Fruit fly (Drosophila melanogaster) whole organism, embryonic: ENCODE data around the gene Lip3.

Experiments used
- ATbp ChIP-seq: fragments of 200-800 bp; sonication (Bioruptor generic); optimal IDR thresholded peaks from 2 replicates; lab custom pipeline; 2017; ENCODE audit warnings: missing biosample characterization, mild to moderate bottlenecking, missing genetic modification characterization, missing genetic modification reagents
- Aef1 ChIP-seq: fragments of 200-800 bp; sonication (Bioruptor generic); IDR thresholded peaks from 3 replicates; pipeline ENCODE4 v1.3.6; 2022; ENCODE audit warnings: missing biosample characterization, missing genetic modification characterization
- B-H2 ChIP-seq: fragments of 200-800 bp; sonication (Bioruptor generic); optimal IDR thresholded peaks from 2 replicates; lab custom pipeline; 2018; ENCODE audit warnings: missing biosample characterization, mild to moderate bottlenecking, missing genetic modification characterization
- Bdp1 ChIP-seq: fragments of 200-800 bp; sonication (Bioruptor generic); optimal IDR thresholded peaks from 3 replicates; lab custom pipeline; 2016; ENCODE audit warnings: missing biosample characterization, missing genetic modification characterization
- Bgb ChIP-seq: fragments of 200-800 bp; sonication (Bioruptor generic); IDR thresholded peaks from 2 replicates; pipeline ENCODE4 v1.3.6; 2022; ENCODE audit warnings: missing biosample characterization, missing genetic modification characterization; ENCODE audit not compliant: partially characterized antibody
- CG10267 ChIP-seq: fragments of 200-800 bp; sonication (Bioruptor generic); optimal IDR thresholded peaks from 2 replicates; lab custom pipeline; 2018; ENCODE audit warnings: missing biosample characterization, mild to moderate bottlenecking, missing genetic modification characterization, moderate library complexity
- CG11085 ChIP-seq: fragments of 200-800 bp; sonication (Bioruptor generic); IDR thresholded peaks from 2 replicates; pipeline ENCODE4 v1.3.6; 2022; ENCODE audit warnings: missing biosample characterization, missing genetic modification characterization
- CG11560 ChIP-seq: fragments of 200-800 bp; sonication (Bioruptor generic); IDR thresholded peaks from 3 replicates; pipeline ENCODE4 v1.3.6; 2022; ENCODE audit warnings: missing biosample characterization, missing genetic modification characterization
- CG13287 ChIP-seq: fragments of 200-800 bp; sonication (Bioruptor generic); IDR thresholded peaks from 2 replicates; pipeline ENCODE4 v1.3.6; 2022; ENCODE audit warnings: missing biosample characterization, missing genetic modification characterization; ENCODE audit not compliant: partially characterized antibody
- CG14441 ChIP-seq: fragments of 200-800 bp; sonication (Bioruptor generic); IDR thresholded peaks from 2 replicates; pipeline ENCODE4 v1.3.6; 2022; ENCODE audit warnings: missing biosample characterization, missing genetic modification characterization
- CG14710 ChIP-seq: fragments of 200-800 bp; sonication (Bioruptor generic); optimal IDR thresholded peaks from 3 replicates; lab custom pipeline; 2019; ENCODE audit warnings: missing biosample characterization, mild to moderate bottlenecking, missing genetic modification characterization, moderate library complexity
- CG18476 ChIP-seq: fragments of 200-800 bp; sonication (Bioruptor generic); optimal IDR thresholded peaks from 2 replicates; lab custom pipeline; 2016; ENCODE audit warnings: missing biosample characterization, mild to moderate bottlenecking, missing genetic modification characterization
- CG42726 ChIP-seq: fragments of 200-800 bp; sonication (Bioruptor generic); IDR thresholded peaks from 2 replicates; pipeline ENCODE4 v1.3.6; 2022; ENCODE audit warnings: missing biosample characterization, missing genetic modification characterization; ENCODE audit not compliant: partially characterized antibody
- CG6175 ChIP-seq: fragments of 200-800 bp; sonication (Bioruptor generic); IDR thresholded peaks from 3 replicates; pipeline ENCODE4 v1.3.6; 2022; ENCODE audit warnings: missing biosample characterization, missing genetic modification characterization
- CG6689 ChIP-seq: fragments of 200-800 bp; sonication (Bioruptor generic); IDR thresholded peaks from 2 replicates; pipeline ENCODE4 v1.3.6; 2022; ENCODE audit warnings: missing biosample characterization, missing genetic modification characterization
- CG7928 ChIP-seq: fragments of 200-800 bp; sonication (Bioruptor generic); optimal IDR thresholded peaks from 2 replicates; lab custom pipeline; 2017; ENCODE audit warnings: missing biosample characterization, mild to moderate bottlenecking, missing genetic modification characterization
- CG7963 ChIP-seq: fragments of 200-800 bp; sonication (Bioruptor generic); IDR thresholded peaks from 3 replicates; pipeline ENCODE4 v1.3.6; 2022; ENCODE audit warnings: missing biosample characterization, missing genetic modification characterization; ENCODE audit not compliant: partially characterized antibody
- CG9817 ChIP-seq: fragments of 200-800 bp; sonication (Bioruptor generic); optimal IDR thresholded peaks from 2 replicates; lab custom pipeline; 2018; ENCODE audit warnings: missing biosample characterization, mild to moderate bottlenecking, missing genetic modification characterization, moderate library complexity
- Dp ChIP-seq: fragments of 200-800 bp; sonication (Bioruptor generic); optimal IDR thresholded peaks from 2 replicates; lab custom pipeline; 2018; ENCODE audit warnings: missing biosample characterization, mild to moderate bottlenecking, missing genetic modification characterization, moderate library complexity
- Dref ChIP-seq: fragments of 200-800 bp; sonication (Bioruptor generic); IDR thresholded peaks from 2 replicates; pipeline ENCODE4 v1.3.6; 2022; ENCODE audit warnings: missing biosample characterization, missing genetic modification characterization
- Eip74EF ChIP-seq, 2 experiments: fragments of 200-800 bp in 1 of 2; fragments of >200 bp in 1 of 2; sonication (Bioruptor generic) in 1 of 2; optimal IDR thresholded peaks; 2 replicates each; lab custom pipeline; 2017 to 2019; ENCODE audit warnings: missing biosample characterization in 2 of 2, missing genetic modification characterization in 2 of 2, mild to moderate bottlenecking in 1 of 2, moderate library complexity in 1 of 2
- H15 ChIP-seq: fragments of 200-800 bp; sonication (Bioruptor generic); IDR thresholded peaks from 3 replicates; pipeline ENCODE4 v1.3.6; 2022; ENCODE audit warnings: missing biosample characterization, missing genetic modification characterization
- Hmr ChIP-seq: fragments of 200-800 bp; sonication (Bioruptor generic); optimal IDR thresholded peaks from 3 replicates; lab custom pipeline; 2017; ENCODE audit warnings: mild to moderate bottlenecking, missing biosample characterization, missing genetic modification reagents, missing genetic modification characterization
- Hr51 ChIP-seq, 2 experiments: fragments of 200-800 bp; sonication (Bioruptor generic); optimal IDR thresholded peaks; 2 replicates in 1 of 2; 3 replicates in 1 of 2; lab custom pipeline; 2016 to 2018; ENCODE audit warnings: missing biosample characterization in 2 of 2, missing genetic modification characterization in 2 of 2, mild to moderate bottlenecking in 1 of 2, moderate library complexity in 1 of 2
- Mes4 ChIP-seq: fragments of 200-800 bp; sonication (Bioruptor generic); optimal IDR thresholded peaks from 2 replicates; lab custom pipeline; 2016; ENCODE audit warnings: missing biosample characterization, missing genetic modification characterization
- Oli ChIP-seq: fragments of 200-800 bp; sonication (Bioruptor generic); optimal IDR thresholded peaks from 2 replicates; lab custom pipeline; 2018; ENCODE audit warnings: missing biosample characterization, mild to moderate bottlenecking, missing genetic modification characterization, moderate library complexity
- Poxn ChIP-seq: fragments of 200-800 bp; sonication (Bioruptor generic); IDR thresholded peaks from 2 replicates; pipeline ENCODE4 v1.3.6; 2022; ENCODE audit warnings: missing biosample characterization, missing genetic modification characterization
- Rfx ChIP-seq: fragments of 200-800 bp; sonication (Bioruptor generic); IDR thresholded peaks from 2 replicates; pipeline ENCODE4 v1.3.6; 2022; ENCODE audit warnings: missing biosample characterization, missing genetic modification characterization
- Sin3A ChIP-seq: fragments of >200 bp; optimal IDR thresholded peaks from 2 replicates; lab custom pipeline; 2018
- aop ChIP-seq: fragments of 200-800 bp; sonication (Bioruptor generic); IDR thresholded peaks from 2 replicates; pipeline ENCODE4 v1.3.6; 2022; ENCODE audit warnings: missing biosample characterization, missing genetic modification characterization
- bigmax ChIP-seq: fragments of 200-800 bp; sonication (Bioruptor generic); optimal IDR thresholded peaks from 2 replicates; lab custom pipeline; 2018; ENCODE audit warnings: missing biosample characterization, mild to moderate bottlenecking, missing genetic modification characterization
- bsh ChIP-seq, 2 experiments: fragments of 200-800 bp; sonication (Bioruptor generic); optimal IDR thresholded peaks; 2 replicates each; lab custom pipeline; 2017 to 2018; ENCODE audit warnings: mild to moderate bottlenecking in 2 of 2, missing biosample characterization in 2 of 2, missing genetic modification characterization in 2 of 2, moderate library complexity in 1 of 2
- chinmo ChIP-seq: fragments of 200-800 bp; sonication (Bioruptor generic); IDR thresholded peaks from 4 replicates; pipeline ENCODE4 v1.3.6; 2022; ENCODE audit warnings: missing biosample characterization, missing genetic modification characterization; ENCODE audit not compliant: partially characterized antibody
- chm ChIP-seq: fragments of 200-800 bp; sonication (Bioruptor generic); IDR thresholded peaks from 2 replicates; pipeline ENCODE4 v1.3.6; 2022; ENCODE audit warnings: missing biosample characterization, missing genetic modification characterization
- emc ChIP-seq: fragments of 200-800 bp; sonication (Bioruptor generic); optimal IDR thresholded peaks from 2 replicates; lab custom pipeline; 2016; ENCODE audit warnings: missing biosample characterization, missing genetic modification characterization
- gfzf ChIP-seq: fragments of 200-800 bp; sonication (Bioruptor generic); optimal IDR thresholded peaks from 2 replicates; lab custom pipeline; 2016; ENCODE audit warnings: missing biosample characterization, mild to moderate bottlenecking, missing genetic modification characterization, moderate library complexity
- grau ChIP-seq: fragments of 200-800 bp; optimal IDR thresholded peaks from 3 replicates; lab custom pipeline; 2019; ENCODE audit warnings: missing biosample characterization, mild to moderate bottlenecking, missing genetic modification characterization, moderate library complexity
- her ChIP-seq: fragments of 200-800 bp; sonication (Bioruptor generic); optimal IDR thresholded peaks from 2 replicates; lab custom pipeline; 2016; ENCODE audit warnings: missing biosample characterization, missing genetic modification characterization
- kni ChIP-seq: fragments of 200-800 bp; sonication (Bioruptor generic); optimal IDR thresholded peaks from 3 replicates; lab custom pipeline; 2017; ENCODE audit warnings: mild to moderate bottlenecking, missing biosample characterization, missing genetic modification reagents, missing genetic modification characterization
- mam ChIP-seq: fragments of 200-800 bp; sonication (Bioruptor generic); optimal IDR thresholded peaks from 3 replicates; lab custom pipeline; 2016; ENCODE audit warnings: missing biosample characterization, missing genetic modification characterization
- nerfin-1 ChIP-seq: fragments of 200-800 bp; sonication (Bioruptor generic); optimal IDR thresholded peaks from 3 replicates; lab custom pipeline; 2019; ENCODE audit warnings: missing biosample characterization, mild to moderate bottlenecking, missing genetic modification characterization, moderate library complexity
- scrt ChIP-seq: fragments of 200-800 bp; sonication (Bioruptor generic); optimal IDR thresholded peaks from 2 replicates; lab custom pipeline; 2018; ENCODE audit warnings: missing biosample characterization, mild to moderate bottlenecking, missing genetic modification characterization, moderate library complexity
- sens-2 ChIP-seq: fragments of 200-800 bp; sonication (Bioruptor generic); IDR thresholded peaks from 2 replicates; pipeline ENCODE4 v1.3.6; 2022; ENCODE audit warnings: missing biosample characterization, missing genetic modification characterization
- so ChIP-seq: fragments of 200-800 bp; sonication (Bioruptor generic); IDR thresholded peaks from 3 replicates; pipeline ENCODE4 v1.3.6; 2022; ENCODE audit warnings: missing biosample characterization, missing genetic modification characterization
- tap ChIP-seq: fragments of 200-800 bp; optimal IDR thresholded peaks from 3 replicates; lab custom pipeline; 2019; ENCODE audit warnings: missing biosample characterization, mild to moderate bottlenecking, missing genetic modification characterization, moderate library complexity
- z ChIP-seq: fragments of 200-800 bp; sonication (Bioruptor generic); IDR thresholded peaks from 3 replicates; pipeline ENCODE4 v1.3.6; 2022; ENCODE audit warnings: missing biosample characterization, missing genetic modification characterization
- zen ChIP-seq: fragments of 200-800 bp; sonication (Bioruptor generic); optimal IDR thresholded peaks from 3 replicates; lab custom pipeline; 2018; ENCODE audit warnings: missing biosample characterization, mild to moderate bottlenecking, missing genetic modification characterization, moderate library complexity

Lip3 gene

DNA sequence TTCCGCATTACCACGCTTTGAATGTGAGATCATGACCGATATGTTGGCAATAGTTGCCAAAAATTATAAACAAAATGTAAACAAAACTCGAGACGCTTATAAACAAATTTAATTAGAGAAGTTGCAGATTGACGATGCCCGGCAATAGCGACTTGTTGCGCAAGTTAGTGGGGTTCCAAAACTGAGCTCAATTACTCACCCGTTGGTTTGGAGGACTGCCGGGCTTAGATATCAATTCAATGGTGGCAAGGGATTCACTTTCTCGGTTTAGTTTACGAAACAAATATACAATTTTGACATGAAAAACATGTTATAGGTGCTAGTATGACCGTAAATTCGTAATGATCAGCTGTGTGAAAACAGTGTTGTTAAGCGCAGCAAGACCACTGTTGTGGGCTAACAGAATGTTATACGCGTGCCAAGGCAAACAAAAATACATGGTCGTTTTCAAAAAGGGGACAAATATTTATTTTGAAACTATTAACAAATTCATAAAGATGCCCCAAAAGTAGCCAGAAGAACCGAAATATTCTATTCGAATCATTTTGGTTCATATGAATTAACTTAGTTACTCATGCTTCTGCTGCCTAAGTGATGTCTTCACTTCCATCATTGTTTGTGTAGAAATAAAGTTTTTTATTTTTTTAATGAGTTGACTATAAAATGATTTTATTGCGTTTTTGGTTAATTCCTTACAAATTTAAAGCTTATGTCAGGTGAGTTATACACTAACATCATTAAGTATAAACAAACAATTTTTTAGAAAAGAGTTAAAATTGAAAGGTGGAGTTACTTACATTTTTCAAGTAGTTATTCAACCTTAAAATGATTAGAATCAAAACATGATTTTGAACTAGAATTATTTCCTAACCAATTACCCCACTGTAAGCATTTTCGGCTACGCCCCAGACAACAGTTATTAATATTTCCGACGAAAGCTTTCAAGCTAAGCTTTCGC lies 4.9 kb downstream of the Lip3 start, which contains the start of gene Elp6 (continued):
- TF ChIP-seq Dp (GFP tag; lab: Kevin White, UChicago), result no peak
- peak; percentile 71 for TF ChIP-seq grau (tag; lab: Kevin White, UChicago)
- no peak for TF ChIP-seq chinmo
- TF ChIP-seq Eip74EF (GFP tag; optimal IDR thresholded peaks at IDR 0.05; lab: Kevin White, UChicago), result peak in 1 of 2 experiments; percentile 25
- no peak; the same call in 1 of the 2 replicates for TF ChIP-seq CG13287 (GFP tag; lab: Robert Waterston, UW)
- TF ChIP-seq sens-2 (GFP tag; lab: Robert Waterston, UW), result no peak
- peak; percentile 63 for TF ChIP-seq mam
- no peak for TF ChIP-seq CG42726 (GFP tag; lab: Robert Waterston, UW)
- TF ChIP-seq tap (tag; lab: Kevin White, UChicago), result peak; percentile 47
- no peak for TF ChIP-seq kni
- no peak for TF ChIP-seq Poxn (GFP tag; lab: Robert Waterston, UW)
- peak; percentile 34 for TF ChIP-seq gfzf (GFP tag; lab: Kevin White, UChicago)
- TF ChIP-seq Bgb, result no peak
- TF ChIP-seq CG9817, result peak; percentile 59
- peak; percentile 77 for TF ChIP-seq Hmr
- TF ChIP-seq so (GFP tag; lab: Robert Waterston, UW), result peak; percentile 36; the same call in 1 of the 3 replicates
- no peak for TF ChIP-seq CG7963 (GFP tag; lab: Robert Waterston, UW)
- no peak for TF ChIP-seq zen
- TF ChIP-seq CG18476, result peak; percentile 75
- TF ChIP-seq Oli, result peak; percentile 77
- no peak for TF ChIP-seq her
- no peak for TF ChIP-seq Dref (GFP tag; lab: Robert Waterston, UW)
- TF ChIP-seq ATbp, result peak; percentile 42
- TF ChIP-seq Sin3A (lab: Kevin White, UChicago), result no peak
- TF ChIP-seq z (GFP tag; lab: Robert Waterston, UW), result no peak
- peak; percentile 48; the same call in 1 of the 2 replicates for TF ChIP-seq CG11085 (GFP tag; lab: Robert Waterston, UW)
- TF ChIP-seq emc (GFP tag; lab: Kevin White, UChicago), result peak; percentile 48
- TF ChIP-seq Hr51 (GFP tag; optimal IDR thresholded peaks at IDR 0.05; lab: Kevin White, UChicago), result peak; percentile 50 to 73
- no peak for TF ChIP-seq CG6175 (GFP tag; lab: Robert Waterston, UW)
- no peak for TF ChIP-seq bigmax (GFP tag; lab: Kevin White, UChicago)
- TF ChIP-seq CG14441 (GFP tag; lab: Robert Waterston, UW), result peak; percentile 62; the same call in 1 of the 2 replicates
- TF ChIP-seq CG7928 (GFP tag; lab: Kevin White, UChicago), result peak; percentile 46
- TF ChIP-seq CG14710 (tag; lab: Kevin White, UChicago), result peak; percentile 27
- TF ChIP-seq B-H2, result no peak
- no peak for TF ChIP-seq CG6689 (GFP tag; lab: Robert Waterston, UW)
- TF ChIP-seq chm (GFP tag; lab: Robert Waterston, UW), result no peak
- peak; percentile 81 for TF ChIP-seq CG10267
- TF ChIP-seq Mes4 (GFP tag; lab: Kevin White, UChicago), result no peak
- no peak for TF ChIP-seq Bdp1
- peak; percentile 19 to 24 for TF ChIP-seq bsh (GFP tag; optimal IDR thresholded peaks at IDR 0.05; lab: Kevin White, UChicago)
- TF ChIP-seq H15 (GFP tag; lab: Robert Waterston, UW), result peak; percentile 44; the same call in 1 of the 3 replicates
- TF ChIP-seq Aef1 (GFP tag; lab: Robert Waterston, UW), result peak; percentile 63
- TF ChIP-seq Rfx, result peak; percentile 84
- TF ChIP-seq scrt (GFP tag; lab: Kevin White, UChicago), result peak; percentile 68
- TF ChIP-seq nerfin-1 (tag; lab: Kevin White, UChicago), result no peak
- TF ChIP-seq aop (GFP tag; lab: Robert Waterston, UW), result no peak
- peak; percentile 32; the same call in 1 of the 3 replicates for TF ChIP-seq CG11560 (tag; lab: Robert Waterston, UW)
